Fruit fly (Drosophila melanogaster) Kc167 (cell line): ENCODE results near the gene app.

ENCODE experiments used
- Myc ChIP-seq: fragments of >200 bp; optimal IDR thresholded peaks from 2 replicates; lab custom pipeline; 2017; ENCODE audit warnings: missing external identifiers
- Sin3A ChIP-seq: fragments of >200 bp; optimal IDR thresholded peaks from 2 replicates; lab custom pipeline; 2018; ENCODE audit warnings: missing external identifiers
- h ChIP-seq: fragments of >200 bp; optimal IDR thresholded peaks from 3 replicates; lab custom pipeline; 2018; ENCODE audit warnings: missing external identifiers
- insv ChIP-seq: fragments of >200 bp; optimal IDR thresholded peaks from 3 replicates; lab custom pipeline; 2018; ENCODE audit warnings: missing external identifiers
- psq ChIP-seq: fragments of >200 bp; optimal IDR thresholded peaks from 2 replicates; lab custom pipeline; 2017; ENCODE audit warnings: missing external identifiers
- ttk ChIP-seq: sonication (Bioruptor generic); optimal IDR thresholded peaks from 2 replicates; lab custom pipeline; 2017; ENCODE audit warnings: missing external identifiers

DNA sequence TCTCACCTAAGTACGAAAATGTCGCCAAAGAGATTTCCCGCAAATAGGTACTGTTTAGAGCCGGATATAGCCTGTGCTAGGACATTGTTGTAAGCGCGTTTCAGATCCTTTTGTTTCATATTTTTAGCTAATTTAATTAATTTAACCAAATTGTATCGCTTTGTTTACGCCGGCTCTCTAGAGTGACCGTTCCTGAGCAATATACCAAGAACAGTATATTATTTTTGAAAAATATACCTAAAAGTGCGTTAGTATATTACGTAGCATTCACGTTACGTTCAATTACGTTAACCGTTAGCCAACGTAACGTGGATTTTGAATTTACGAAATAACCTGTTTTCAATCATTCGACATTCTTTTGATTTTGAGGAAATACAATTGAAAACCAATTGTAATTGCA lies 73.2 kb downstream of the app start, which contains the start of gene thoc6:
- TF ChIP-seq h (lab: Kevin White, UChicago) (no peak), Myc (lab: Kevin White, UChicago) (no peak), insv (lab: Kevin White, UChicago) (no peak), psq (lab: Kevin White, UChicago) (no peak), ttk (lab: Kevin White, UChicago) (no peak), Sin3A (no peak)
